Fruit fly (Drosophila melanogaster) whole organism, embryonic: Measurements from ENCODE around the gene Rpp30.

ENCODE experiments used
- Aef1 ChIP-seq: fragments of 200-800 bp; sonication (Bioruptor generic); IDR thresholded peaks from 3 replicates; pipeline ENCODE4 v1.3.6; 2022; ENCODE audit warnings: missing biosample characterization, missing genetic modification characterization
- B-H2 ChIP-seq: fragments of 200-800 bp; sonication (Bioruptor generic); optimal IDR thresholded peaks from 2 replicates; lab custom pipeline; 2018; ENCODE audit warnings: missing biosample characterization, mild to moderate bottlenecking, missing genetic modification characterization
- CG11398 ChIP-seq: fragments of 200-800 bp; sonication (Bioruptor generic); optimal IDR thresholded peaks from 2 replicates; lab custom pipeline; 2016; ENCODE audit warnings: missing biosample characterization, missing genetic modification characterization
- CG12769 ChIP-seq: fragments of 200-800 bp; sonication (Bioruptor generic); optimal IDR thresholded peaks from 2 replicates; lab custom pipeline; 2019; ENCODE audit warnings: missing biosample characterization, mild to moderate bottlenecking, missing genetic modification characterization, moderate library complexity
- CG13287 ChIP-seq: fragments of 200-800 bp; sonication (Bioruptor generic); IDR thresholded peaks from 2 replicates; pipeline ENCODE4 v1.3.6; 2022; ENCODE audit warnings: missing biosample characterization, missing genetic modification characterization; ENCODE audit not compliant: partially characterized antibody
- CG15601 ChIP-seq: fragments of 200-800 bp; sonication (Bioruptor generic); optimal IDR thresholded peaks from 3 replicates; lab custom pipeline; 2019; ENCODE audit warnings: missing biosample characterization, mild to moderate bottlenecking, missing genetic modification characterization, moderate library complexity
- CG17359 ChIP-seq: fragments of 200-800 bp; sonication (Bioruptor generic); optimal IDR thresholded peaks from 3 replicates; lab custom pipeline; 2018; ENCODE audit warnings: missing biosample characterization, mild to moderate bottlenecking, missing genetic modification characterization, moderate library complexity
- CG17568 ChIP-seq: fragments of 200-800 bp; sonication (Bioruptor generic); optimal IDR thresholded peaks from 2 replicates; lab custom pipeline; 2018; ENCODE audit warnings: missing biosample characterization, mild to moderate bottlenecking, missing genetic modification characterization, moderate library complexity
- CG18599 ChIP-seq: fragments of 200-800 bp; sonication (Bioruptor generic); optimal IDR thresholded peaks from 3 replicates; lab custom pipeline; 2017; ENCODE audit warnings: missing biosample characterization, missing genetic modification characterization, mild to moderate bottlenecking, moderate library complexity, missing genetic modification reagents
- CG30020 ChIP-seq: fragments of 200-800 bp; optimal IDR thresholded peaks from 2 replicates; lab custom pipeline; 2019; ENCODE audit warnings: missing biosample characterization, mild to moderate bottlenecking, missing genetic modification characterization, moderate library complexity
- CG30431 ChIP-seq: fragments of 200-800 bp; sonication (Bioruptor generic); optimal IDR thresholded peaks from 2 replicates; lab custom pipeline; 2017; ENCODE audit warnings: missing biosample characterization, missing genetic modification characterization
- CG31388 ChIP-seq: fragments of 200-800 bp; sonication (Bioruptor generic); optimal IDR thresholded peaks from 2 replicates; lab custom pipeline; 2016; ENCODE audit warnings: missing biosample characterization, missing genetic modification characterization
- CG3838 ChIP-seq: fragments of 200-800 bp; sonication (Bioruptor generic); optimal IDR thresholded peaks from 3 replicates; lab custom pipeline; 2016; ENCODE audit warnings: missing biosample characterization, missing genetic modification characterization
- CG6854 ChIP-seq: fragments of 200-800 bp; sonication (Bioruptor generic); optimal IDR thresholded peaks from 3 replicates; lab custom pipeline; 2017; ENCODE audit warnings: missing biosample characterization, mild to moderate bottlenecking, missing genetic modification characterization
- CG7556 ChIP-seq: fragments of 200-800 bp; sonication (Bioruptor generic); optimal IDR thresholded peaks from 2 replicates; lab custom pipeline; 2017; ENCODE audit warnings: missing biosample characterization, mild to moderate bottlenecking, missing genetic modification characterization
- CG7745 ChIP-seq: fragments of 200-800 bp; sonication (Bioruptor generic); optimal IDR thresholded peaks from 2 replicates; lab custom pipeline; 2018; ENCODE audit warnings: missing biosample characterization, mild to moderate bottlenecking, missing genetic modification characterization, moderate library complexity
- CG9609 ChIP-seq: fragments of 200-800 bp; sonication (Bioruptor generic); optimal IDR thresholded peaks from 3 replicates; lab custom pipeline; 2016; ENCODE audit warnings: missing biosample characterization, missing genetic modification characterization
- Eip74EF ChIP-seq, 2 experiments: fragments of 200-800 bp in 1 of 2; fragments of >200 bp in 1 of 2; sonication (Bioruptor generic) in 1 of 2; optimal IDR thresholded peaks; 2 replicates each; lab custom pipeline; 2017 to 2019; ENCODE audit warnings: missing biosample characterization in 2 of 2, missing genetic modification characterization in 2 of 2, mild to moderate bottlenecking in 1 of 2, moderate library complexity in 1 of 2
- H2.0 ChIP-seq: fragments of 200-800 bp; sonication (Bioruptor generic); IDR thresholded peaks from 2 replicates; pipeline ENCODE4 v1.3.6; 2022; ENCODE audit warnings: missing biosample characterization, missing genetic modification characterization
- Hey ChIP-seq: fragments of 200-800 bp; sonication (Bioruptor generic); optimal IDR thresholded peaks from 3 replicates; lab custom pipeline; 2018; ENCODE audit warnings: missing biosample characterization, mild to moderate bottlenecking, missing genetic modification characterization
- Hr78 ChIP-seq, 2 experiments: fragments of 200-800 bp in 1 of 2; fragments of >200 bp in 1 of 2; sonication (Bioruptor generic) in 1 of 2; optimal IDR thresholded peaks; 2 replicates each; lab custom pipeline; 2017 to 2019; ENCODE audit warnings: missing biosample characterization in 2 of 2, missing genetic modification characterization in 2 of 2, mild to moderate bottlenecking in 1 of 2, moderate library complexity in 1 of 2
- Lpt ChIP-seq: fragments of >200 bp; optimal IDR thresholded peaks from 2 replicates; lab custom pipeline; 2018; ENCODE audit warnings: missing biosample characterization, missing genetic modification characterization
- Mad ChIP-seq: fragments of 200-800 bp; sonication (Bioruptor generic); optimal IDR thresholded peaks from 2 replicates; lab custom pipeline; 2016; ENCODE audit warnings: missing biosample characterization, missing genetic modification characterization
- NfI ChIP-seq: fragments of 200-800 bp; sonication (Bioruptor generic); optimal IDR thresholded peaks from 3 replicates; lab custom pipeline; 2018; ENCODE audit warnings: missing biosample characterization, mild to moderate bottlenecking, missing genetic modification characterization, moderate library complexity
- Rx ChIP-seq: fragments of 200-800 bp; sonication (Bioruptor generic); IDR thresholded peaks from 2 replicates; pipeline ENCODE4 v1.3.6; 2022; ENCODE audit warnings: missing biosample characterization, missing genetic modification characterization
- Sin3A ChIP-seq: fragments of >200 bp; optimal IDR thresholded peaks from 2 replicates; lab custom pipeline; 2018
- Six4 ChIP-seq: fragments of 200-800 bp; sonication (Bioruptor generic); optimal IDR thresholded peaks from 2 replicates; lab custom pipeline; 2016; ENCODE audit warnings: missing biosample characterization, missing genetic modification characterization
- Xrp1 ChIP-seq: fragments of 200-800 bp; sonication (Bioruptor generic); IDR thresholded peaks from 2 replicates; pipeline ENCODE4 v1.3.6; 2022; ENCODE audit warnings: missing biosample characterization, missing genetic modification characterization
- ab ChIP-seq: fragments of 200-800 bp; sonication (Bioruptor generic); optimal IDR thresholded peaks from 2 replicates; lab custom pipeline; 2016; ENCODE audit warnings: missing biosample characterization, missing genetic modification characterization
- al ChIP-seq: fragments of 200-800 bp; sonication (Bioruptor generic); IDR thresholded peaks from 2 replicates; pipeline ENCODE4 v1.3.6; 2022; ENCODE audit warnings: missing biosample characterization, missing genetic modification characterization
- ap ChIP-seq: fragments of 200-800 bp; sonication (Bioruptor generic); IDR thresholded peaks from 2 replicates; pipeline ENCODE4 v1.3.6; 2022; ENCODE audit warnings: missing biosample characterization, missing genetic modification characterization
- bowl ChIP-seq: fragments of 200-800 bp; sonication (Bioruptor generic); IDR thresholded peaks from 2 replicates; pipeline ENCODE4 v1.3.6; 2022; ENCODE audit warnings: missing biosample characterization, missing genetic modification characterization
- btn ChIP-seq: fragments of 200-800 bp; sonication (Bioruptor generic); optimal IDR thresholded peaks from 2 replicates; lab custom pipeline; 2016; ENCODE audit warnings: missing biosample characterization, missing genetic modification characterization
- cad ChIP-seq: fragments of >200 bp; optimal IDR thresholded peaks from 2 replicates; lab custom pipeline; 2017; ENCODE audit warnings: missing biosample characterization, missing genetic modification characterization
- caup ChIP-seq: fragments of 200-800 bp; sonication (Bioruptor generic); optimal IDR thresholded peaks from 3 replicates; lab custom pipeline; 2017; ENCODE audit warnings: missing biosample characterization, mild to moderate bottlenecking, missing genetic modification characterization, moderate library complexity; ENCODE audit not compliant: severe bottlenecking
- chif ChIP-seq, 2 experiments: fragments of 200-800 bp; sonication (Bioruptor generic); optimal IDR thresholded peaks; 3 replicates each; lab custom pipeline; 2016; ENCODE audit warnings: missing biosample characterization in 2 of 2, missing genetic modification characterization in 2 of 2
- chn ChIP-seq: fragments of 200-800 bp; sonication (Bioruptor generic); optimal IDR thresholded peaks from 2 replicates; lab custom pipeline; 2016; ENCODE audit warnings: missing biosample characterization, missing genetic modification characterization
- crol ChIP-seq: fragments of 200-800 bp; sonication (Bioruptor generic); IDR thresholded peaks from 2 replicates; pipeline ENCODE4 v1.3.6; 2022; ENCODE audit warnings: missing biosample characterization, missing genetic modification characterization
- disco-r ChIP-seq: fragments of 200-800 bp; sonication (Bioruptor generic); optimal IDR thresholded peaks from 2 replicates; lab custom pipeline; 2016; ENCODE audit warnings: missing biosample characterization, missing genetic modification characterization
- gro ChIP-seq: fragments of 200-800 bp; sonication (Bioruptor generic); optimal IDR thresholded peaks from 2 replicates; lab custom pipeline; 2016; ENCODE audit warnings: missing biosample characterization, missing genetic modification characterization
- hbn ChIP-seq: fragments of 200-800 bp; sonication (Bioruptor generic); IDR thresholded peaks from 2 replicates; pipeline ENCODE4 v1.3.6; 2022; ENCODE audit warnings: missing biosample characterization, missing genetic modification characterization; ENCODE audit not compliant: partially characterized antibody
- kay ChIP-seq: fragments of 200-800 bp; sonication (Bioruptor generic); optimal IDR thresholded peaks from 2 replicates; lab custom pipeline; 2016; ENCODE audit warnings: missing biosample characterization, missing genetic modification characterization
- pros ChIP-seq: fragments of 200-800 bp; sonication (Bioruptor generic); optimal IDR thresholded peaks from 3 replicates; lab custom pipeline; 2019; ENCODE audit warnings: missing biosample characterization, mild to moderate bottlenecking, missing genetic modification characterization, moderate library complexity
- psq ChIP-seq: fragments of 200-800 bp; sonication (Bioruptor generic); optimal IDR thresholded peaks from 2 replicates; lab custom pipeline; 2017; ENCODE audit warnings: missing biosample characterization, missing genetic modification characterization
- scrt ChIP-seq: fragments of 200-800 bp; sonication (Bioruptor generic); optimal IDR thresholded peaks from 2 replicates; lab custom pipeline; 2018; ENCODE audit warnings: missing biosample characterization, mild to moderate bottlenecking, missing genetic modification characterization, moderate library complexity
- shn ChIP-seq: fragments of 200-800 bp; sonication (Bioruptor generic); optimal IDR thresholded peaks from 3 replicates; lab custom pipeline; 2016; ENCODE audit warnings: missing biosample characterization, missing genetic modification characterization
- sna ChIP-seq: fragments of 200-800 bp; sonication (Bioruptor generic); IDR thresholded peaks from 2 replicates; pipeline ENCODE4 v1.3.6; 2022; ENCODE audit warnings: missing biosample characterization, missing genetic modification characterization; ENCODE audit not compliant: partially characterized antibody
- sob ChIP-seq: fragments of 200-800 bp; sonication (Bioruptor generic); IDR thresholded peaks from 2 replicates; pipeline ENCODE4 v1.3.6; 2022; ENCODE audit warnings: missing biosample characterization, missing genetic modification characterization
- toy ChIP-seq: fragments of 200-800 bp; sonication (Bioruptor generic); IDR thresholded peaks from 2 replicates; pipeline ENCODE4 v1.3.6; 2022; ENCODE audit warnings: missing biosample characterization, missing genetic modification characterization
- trh ChIP-seq: fragments of 200-800 bp; sonication (Bioruptor generic); optimal IDR thresholded peaks from 2 replicates; lab custom pipeline; 2016; ENCODE audit warnings: missing biosample characterization, missing genetic modification characterization
- vvl ChIP-seq: fragments of 200-800 bp; sonication (Bioruptor generic); IDR thresholded peaks from 2 replicates; pipeline ENCODE4 v1.3.6; 2022; ENCODE audit warnings: missing biosample characterization, missing genetic modification characterization

Gene Rpp30

DNA sequence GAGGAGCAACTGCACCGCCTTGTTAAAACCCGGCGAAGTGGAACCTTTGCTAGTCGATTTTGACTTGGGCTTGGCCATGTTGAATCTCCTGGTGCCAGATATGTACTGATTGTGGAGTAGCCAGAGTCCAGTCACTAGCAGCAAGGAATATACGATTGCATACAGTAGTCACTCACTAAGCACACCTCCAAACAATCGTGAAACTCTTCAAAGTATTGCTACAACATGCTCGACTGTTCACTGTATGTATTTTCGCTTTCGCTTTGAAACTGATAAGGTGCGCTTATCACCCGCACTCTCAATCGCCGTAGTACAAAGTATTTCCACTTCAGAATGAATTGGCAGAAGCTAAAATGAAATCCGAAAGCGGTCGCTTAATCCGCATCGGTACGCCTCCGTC lies 34.2 kb upstream of the Rpp30 start (continued):
- TF ChIP-seq Hr78 (GFP tag; optimal IDR thresholded peaks at IDR 0.05; lab: Kevin White, UChicago) (no peak), CG7745 (tag; lab: Kevin White, UChicago) (no peak), CG12769 (tag; lab: Kevin White, UChicago) (peak; percentile 92), Sin3A (lab: Kevin White, UChicago) (no peak), Eip74EF (GFP tag; optimal IDR thresholded peaks at IDR 0.05; lab: Kevin White, UChicago) (no peak), Rx (peak; percentile 63; the same call in 1 of the 2 replicates), CG3838 (GFP tag; lab: Kevin White, UChicago) (no peak), CG11398 (GFP tag; lab: Kevin White, UChicago) (peak; percentile 44), CG13287 (no peak), H2.0 (peak; percentile 62; the same call in 1 of the 2 replicates), kay (GFP tag; lab: Kevin White, UChicago) (peak; percentile 25), disco-r (GFP tag; lab: Kevin White, UChicago) (no peak), toy (GFP tag; lab: Robert Waterston, UW) (no peak), btn (peak; percentile 29), scrt (peak; percentile 59), ab (GFP tag; lab: Kevin White, UChicago) (peak; percentile 37), pros (no peak), bowl (GFP tag; lab: Robert Waterston, UW) (peak; percentile 63; the same call in 1 of the 2 replicates), CG6854 (GFP tag; lab: Kevin White, UChicago) (peak; percentile 55), B-H2 (GFP tag; lab: Kevin White, UChicago) (peak; percentile 87), NfI (GFP tag; lab: Kevin White, UChicago) (peak; percentile 65), chif (GFP tag; optimal IDR thresholded peaks at IDR 0.05; lab: Kevin White, UChicago) (peak; percentile 41 to 56), hbn (GFP tag; lab: Robert Waterston, UW) (no peak), psq (GFP tag; lab: Kevin White, UChicago) (no peak), Hey (no peak), CG9609 (GFP tag; lab: Kevin White, UChicago) (peak; percentile 43), ap (GFP tag; lab: Robert Waterston, UW) (peak; percentile 46), trh (GFP tag; lab: Kevin White, UChicago) (peak; percentile 10), CG17568 (GFP tag; lab: Kevin White, UChicago) (peak; percentile 37), CG7556 (GFP tag; lab: Kevin White, UChicago) (peak; percentile 30), al (GFP tag; lab: Robert Waterston, UW) (peak; percentile 55; the same call in 1 of the 2 replicates), Mad (peak; percentile 11), vvl (GFP tag; lab: Robert Waterston, UW) (peak; percentile 84), chn (peak; percentile 47), CG31388 (GFP tag; lab: Kevin White, UChicago) (peak; percentile 46), CG17359 (tag; lab: Kevin White, UChicago) (peak; percentile 66), sob (GFP tag; lab: Robert Waterston, UW) (peak; percentile 83), CG30020 (no peak), Aef1 (peak; percentile 68), CG30431 (no peak), sna (GFP tag; lab: Robert Waterston, UW) (no peak), Xrp1 (GFP tag; lab: Robert Waterston, UW) (peak; percentile 67), Six4 (GFP tag; lab: Kevin White, UChicago) (peak; percentile 14), caup (GFP tag; lab: Kevin White, UChicago) (peak; percentile 74), CG15601 (tag; lab: Kevin White, UChicago) (no peak), crol (0 out of 2 replicates have a peak, but pooled peaks have one; percentile 11), gro (peak; percentile 78), CG18599 (GFP tag; lab: Kevin White, UChicago) (peak; percentile 93), cad (GFP tag; lab: Kevin White, UChicago) (no peak), shn (GFP tag; lab: Kevin White, UChicago) (peak; percentile 41), Lpt (GFP tag; lab: Kevin White, UChicago) (no peak)
